Worm (Caenorhabditis elegans): Measurements from ENCODE around the gene arrd-12.

DNA sequence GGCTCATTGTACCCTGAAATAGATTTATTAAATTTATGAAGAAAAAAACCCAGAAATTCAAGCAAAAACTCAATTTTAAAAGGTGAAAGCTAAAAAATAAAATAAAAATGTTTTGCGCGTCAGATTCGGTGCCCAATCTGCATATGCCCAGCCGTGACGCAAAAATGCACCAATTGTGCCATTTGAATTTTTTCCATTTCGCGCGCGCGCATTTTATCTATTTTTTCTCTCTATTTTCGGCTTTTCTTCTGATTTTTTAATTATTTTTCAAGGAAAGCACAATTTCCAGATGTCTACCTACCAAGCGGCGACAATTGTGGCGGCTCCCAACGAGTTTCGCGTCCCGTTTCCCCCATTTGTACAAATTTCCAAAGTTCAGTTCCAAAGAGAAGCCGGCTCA is 40.3 kb upstream of the arrd-12 start, which contains the start of the genes Y54G9A.7 and bub-3:
- TF ChIP-seq him-1 (tag; optimal IDR thresholded peaks at IDR 0.05), result no peak
- no peak for TF ChIP-seq W03F9.2 (tag; optimal IDR thresholded peaks at IDR 0.05)
